Worm (Caenorhabditis elegans): Measurements from ENCODE around the gene srbc-51.

DNA sequence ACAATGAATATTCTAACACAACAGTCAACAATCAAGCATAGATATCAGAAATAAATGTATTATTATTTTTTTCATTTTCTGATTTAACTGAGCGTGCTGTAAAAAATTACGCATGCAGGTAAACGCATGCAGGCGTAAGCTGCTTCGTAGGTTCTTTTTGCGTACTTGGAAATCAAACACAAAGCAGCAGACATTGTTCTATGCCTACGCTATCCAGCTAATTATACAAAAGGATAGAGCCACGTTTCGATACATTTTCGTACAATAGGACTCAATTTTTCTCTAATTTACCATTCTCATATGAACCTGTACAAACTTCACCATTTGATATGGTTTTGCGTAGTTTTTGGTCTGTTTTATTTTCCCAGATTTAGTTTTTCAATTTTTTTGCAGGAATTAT is 43.7 kb upstream of the srbc-51 start, which contains the start of gene T26E4.3:
- TF ChIP-seq unc-62 (GFP tag; optimal IDR thresholded peaks at IDR 0.05), result no peak
- TF ChIP-seq mab-5 (tag; optimal IDR thresholded peaks at IDR 0.05), result no peak
- TF ChIP-seq nhr-25 (tag; optimal IDR thresholded peaks at IDR 0.05), result no peak
- TF ChIP-seq R02D3.7 (tag; optimal IDR thresholded peaks at IDR 0.05), result no peak
- TF ChIP-seq ama-1 (optimal IDR thresholded peaks at IDR 0.05), result no peak
- TF ChIP-seq ztf-4 (tag; optimal IDR thresholded peaks at IDR 0.05), result no peak
